Worm (Caenorhabditis elegans): ENCODE results near the gene F56F11.1.

F56F11.1 gene

DNA sequence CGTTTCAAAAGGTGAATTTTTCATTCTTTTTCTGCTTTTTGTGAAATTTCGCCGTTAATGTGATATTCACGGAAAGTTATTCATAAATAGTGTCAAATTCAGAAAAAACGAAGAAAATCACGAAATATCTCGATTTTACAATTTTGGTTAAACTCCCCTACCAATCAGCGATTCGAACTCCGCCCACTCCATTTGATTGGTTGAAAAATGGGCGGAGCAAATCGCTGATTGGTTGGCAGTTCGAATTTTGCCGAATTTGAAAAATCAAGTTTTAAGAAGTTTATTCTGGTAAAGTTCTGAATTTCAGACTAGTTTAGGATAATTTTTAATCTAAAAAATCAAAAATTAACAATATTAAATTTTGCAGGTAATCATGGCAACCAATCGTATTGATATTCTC is 26.9 kb upstream of the F56F11.1 start:
- no peak for TF ChIP-seq ztf-22 (GFP tag; optimal IDR thresholded peaks at IDR 0.05)
- TF ChIP-seq madf-8 (GFP tag; conservative IDR thresholded peaks at IDR 0.05) = no peak
- TF ChIP-seq attf-3 (GFP tag; conservative IDR thresholded peaks at IDR 0.05) = no peak
- no peak for TF ChIP-seq let-607 (tag; optimal IDR thresholded peaks at IDR 0.05)
- TF ChIP-seq rec-8 (tag; optimal IDR thresholded peaks at IDR 0.05) = no peak
- no peak for TF ChIP-seq mxl-1 (tag; optimal IDR thresholded peaks at IDR 0.05)
- TF ChIP-seq C06A6.2 (GFP tag; conservative IDR thresholded peaks at IDR 0.05) = no peak
- TF ChIP-seq F57A8.1 (GFP tag; optimal IDR thresholded peaks at IDR 0.05) = no peak
- no peak for TF ChIP-seq egl-18 (GFP tag; IDR thresholded peaks at IDR 0.05)

ce11 chrIII:2866597-2866996 is 24.9 kb upstream of the F56F11.1 start:
- TF ChIP-seq hmg-1.2 (GFP tag; IDR thresholded peaks at IDR 0.05) (peak; percentile 86), snpc-1.3 (tag; optimal IDR thresholded peaks at IDR 0.05; ENCODE audit: insufficient read depth) (no peak), zfh-2 (GFP tag; conservative IDR thresholded peaks at IDR 0.05) (peak; percentile 51), dpl-1 (GFP tag; optimal IDR thresholded peaks at IDR 0.05) (no peak)

DNA sequence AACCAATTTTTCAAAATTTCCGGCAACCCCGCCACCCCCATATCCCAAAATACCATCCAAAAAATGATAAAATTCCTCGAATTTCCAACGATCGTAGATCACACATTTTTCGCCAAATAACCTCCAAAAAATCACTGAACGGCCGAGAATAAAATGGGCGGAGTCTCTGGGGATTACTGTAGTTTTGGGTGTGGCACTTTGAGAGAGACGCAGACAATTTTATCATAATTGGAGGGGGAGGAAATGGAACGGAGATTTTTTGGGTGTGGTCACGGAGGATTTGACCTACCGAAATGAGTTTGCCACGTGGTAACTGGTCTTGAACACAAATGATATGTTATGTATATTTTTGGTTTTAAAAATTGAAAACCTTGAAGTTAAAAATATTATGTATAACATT is 23.1 kb upstream of the F56F11.1 start:
- TF ChIP-seq madf-3 (GFP tag; IDR thresholded peaks at IDR 0.05) (no peak), F37B4.10 (GFP tag; IDR thresholded peaks at IDR 0.05) (no peak), lin-26 (GFP tag; IDR thresholded peaks at IDR 0.05) (no peak), attf-6 (GFP tag; IDR thresholded peaks at IDR 0.05) (no peak), B0019.2 (GFP tag; conservative IDR thresholded peaks at IDR 0.05) (no peak), zfh-2 (GFP tag; conservative IDR thresholded peaks at IDR 0.05) (no peak), F57A8.1 (GFP tag; optimal IDR thresholded peaks at IDR 0.05) (no peak), rpc-1 (optimal IDR thresholded peaks at IDR 0.05) (no peak), rpc-1 (tag; optimal IDR thresholded peaks at IDR 0.05) (no peak), ztf-28 (GFP tag; IDR thresholded peaks at IDR 0.05) (no peak), B0336.3 (GFP tag; IDR thresholded peaks at IDR 0.05) (no peak), nhr-179 (tag; optimal IDR thresholded peaks at IDR 0.05) (no peak), K11D2.4 (GFP tag; IDR thresholded peaks at IDR 0.05) (no peak), cebp-1 (GFP tag; IDR thresholded peaks at IDR 0.05) (no peak), cebp-1 (tag; optimal IDR thresholded peaks at IDR 0.05) (no peak)

ce11 chrIII:2869033-2869432 is 22.5 kb upstream of the F56F11.1 start:
- TF ChIP-seq snpc-1.1 (tag; optimal IDR thresholded peaks at IDR 0.05; ENCODE audit: insufficient read depth) = no peak
- TF ChIP-seq Y79H2A.3 (GFP tag; conservative IDR thresholded peaks at IDR 0.05) = no peak
- no peak for TF ChIP-seq C17E4.6 (GFP tag; IDR thresholded peaks at IDR 0.05)
- no peak for TF ChIP-seq pbrm-1 (GFP tag; IDR thresholded peaks at IDR 0.05)
- TF ChIP-seq tbx-9 (tag; optimal IDR thresholded peaks at IDR 0.05; ENCODE audit: borderline replicate concordance) = no peak
- TF ChIP-seq gei-17 (GFP tag; optimal IDR thresholded peaks at IDR 0.05) = no peak
- TF ChIP-seq B0035.1 (tag; optimal IDR thresholded peaks at IDR 0.05) = no peak
- TF ChIP-seq F23B12.7 (tag; optimal IDR thresholded peaks at IDR 0.05; ENCODE audit: insufficient read depth) = no peak
- TF ChIP-seq egl-18 (GFP tag; IDR thresholded peaks at IDR 0.05) = no peak
- no peak for TF ChIP-seq Y67H2A.10 (GFP tag; conservative IDR thresholded peaks at IDR 0.05)
- no peak for TF ChIP-seq aptf-3 (GFP tag; IDR thresholded peaks at IDR 0.05)
- TF ChIP-seq xnd-1 (tag; optimal IDR thresholded peaks at IDR 0.05) = no peak
- no peak for TF ChIP-seq bed-2 (GFP tag; IDR thresholded peaks at IDR 0.05)
- TF ChIP-seq hlh-26 (GFP tag; conservative IDR thresholded peaks at IDR 0.05) = no peak
- no peak for TF ChIP-seq aptf-2 (GFP tag; conservative IDR thresholded peaks at IDR 0.05)
- TF ChIP-seq unc-62 (GFP tag; optimal IDR thresholded peaks at IDR 0.05) = no peak
